Fruit fly (Drosophila melanogaster): Measurements from ENCODE around the gene CG34132.

Gene CG34132

DNA sequence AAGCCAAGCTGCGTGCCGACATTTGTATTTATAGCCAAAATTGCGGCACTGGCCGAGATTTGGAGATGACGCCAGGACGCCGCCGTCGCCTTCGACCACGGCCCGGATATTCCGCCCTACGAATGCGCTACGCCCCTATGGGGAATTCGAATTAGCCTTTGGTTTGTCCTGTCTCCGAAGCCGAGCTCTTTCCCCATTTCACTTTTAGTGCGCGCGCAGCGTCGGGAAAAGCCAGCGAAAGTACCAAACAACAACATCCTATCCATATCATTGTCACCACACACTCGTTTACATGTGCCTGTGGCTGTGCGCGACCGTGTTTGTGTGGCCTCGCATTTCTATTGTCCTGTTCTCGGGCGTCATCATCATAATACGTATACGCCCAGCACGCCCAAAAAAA lies 14.0 kb upstream of the CG34132 start, which contains the start of gene Proc:
Gene Proc (minus strand): TSS at position 101 of the 400 bp plus-strand sequence.
- no peak for TF ChIP-seq EcR (GFP tag; optimal IDR thresholded peaks at IDR 0.05)
- TF ChIP-seq psq (optimal IDR thresholded peaks at IDR 0.05): no peak
- TF ChIP-seq pan (optimal IDR thresholded peaks at IDR 0.05): no peak
- TF ChIP-seq CG8478 (optimal IDR thresholded peaks at IDR 0.05): no peak
- no peak for TF ChIP-seq usp (GFP tag; optimal IDR thresholded peaks at IDR 0.05)
- no peak for TF ChIP-seq Dll (optimal IDR thresholded peaks at IDR 0.05)

DNA sequence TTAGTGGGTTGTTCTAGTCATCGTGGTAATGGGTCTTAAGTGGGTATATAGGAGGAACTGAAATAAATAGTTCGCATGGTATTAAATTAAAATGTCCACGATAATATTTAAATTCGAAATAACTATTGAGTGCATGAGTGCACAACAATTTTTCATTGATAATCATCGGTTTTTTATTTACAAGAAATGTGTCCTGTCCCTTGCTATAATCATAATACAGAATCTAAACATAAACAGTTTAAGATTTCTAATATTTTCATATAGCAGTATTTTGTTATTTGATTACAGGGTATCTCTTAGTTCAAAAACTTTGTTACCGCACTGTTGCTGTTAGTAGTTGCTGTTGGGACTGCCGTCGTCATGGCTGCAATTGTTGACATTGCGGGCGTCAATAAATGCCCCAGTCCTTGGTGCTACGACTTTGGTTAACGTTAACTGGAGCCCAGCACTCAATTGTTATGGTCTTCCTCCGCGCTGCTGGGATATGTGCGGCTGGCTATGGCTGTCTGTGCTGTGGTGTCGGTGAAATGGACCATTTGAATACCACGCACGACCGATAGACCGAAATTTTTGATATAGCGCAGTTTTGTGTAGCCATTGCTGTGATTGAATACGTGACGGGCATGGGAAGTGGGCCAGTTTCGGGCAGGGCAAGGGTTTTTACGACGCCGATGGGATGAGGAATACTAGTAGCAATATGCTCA lies 13.3 kb upstream of the CG34132 start:
- TF ChIP-seq EcR (GFP tag; optimal IDR thresholded peaks at IDR 0.05) (no peak), usp (GFP tag; optimal IDR thresholded peaks at IDR 0.05) (no peak)

DNA sequence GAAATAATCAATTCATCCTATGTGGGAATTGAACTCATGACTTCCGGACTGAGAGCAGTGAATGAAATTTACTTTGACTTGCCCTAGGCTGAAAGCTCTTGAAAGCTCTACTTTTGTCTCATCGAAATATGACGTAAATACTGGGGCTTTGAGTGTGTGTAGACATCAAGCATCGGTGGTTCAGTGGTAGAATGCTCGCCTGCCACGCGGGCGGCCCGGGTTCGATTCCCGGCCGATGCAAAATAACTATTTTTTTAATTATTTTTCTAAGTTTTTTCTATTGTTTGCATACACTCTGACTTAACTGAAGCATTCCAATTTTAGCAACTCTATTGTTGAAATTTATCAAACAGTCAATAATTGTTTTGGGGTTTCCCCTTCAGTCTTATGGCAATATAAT lies 12.6 kb upstream of the CG34132 start:
- no peak for TF ChIP-seq EcR (GFP tag; optimal IDR thresholded peaks at IDR 0.05)
- TF ChIP-seq usp (GFP tag; optimal IDR thresholded peaks at IDR 0.05): no peak
- no peak for TF ChIP-seq pan (optimal IDR thresholded peaks at IDR 0.05)
- no peak for TF ChIP-seq Dll (optimal IDR thresholded peaks at IDR 0.05)
- TF ChIP-seq psq (optimal IDR thresholded peaks at IDR 0.05): no peak
- no peak for TF ChIP-seq CG8478 (optimal IDR thresholded peaks at IDR 0.05)

dm6 chr2L:7875676-7876075 lies 9.6 kb upstream of the CG34132 start:
- no peak for TF ChIP-seq EcR (GFP tag; optimal IDR thresholded peaks at IDR 0.05)
- TF ChIP-seq pan (optimal IDR thresholded peaks at IDR 0.05): no peak
- no peak for TF ChIP-seq usp (GFP tag; optimal IDR thresholded peaks at IDR 0.05)
- no peak for TF ChIP-seq Dll (optimal IDR thresholded peaks at IDR 0.05)
- TF ChIP-seq psq (optimal IDR thresholded peaks at IDR 0.05): no peak
- TF ChIP-seq CG8478 (optimal IDR thresholded peaks at IDR 0.05): no peak

dm6 chr2L:7876520-7877232 lies 8.6 kb upstream of the CG34132 start:
- TF ChIP-seq psq (optimal IDR thresholded peaks at IDR 0.05) (no peak), CG8478 (optimal IDR thresholded peaks at IDR 0.05) (no peak)

DNA sequence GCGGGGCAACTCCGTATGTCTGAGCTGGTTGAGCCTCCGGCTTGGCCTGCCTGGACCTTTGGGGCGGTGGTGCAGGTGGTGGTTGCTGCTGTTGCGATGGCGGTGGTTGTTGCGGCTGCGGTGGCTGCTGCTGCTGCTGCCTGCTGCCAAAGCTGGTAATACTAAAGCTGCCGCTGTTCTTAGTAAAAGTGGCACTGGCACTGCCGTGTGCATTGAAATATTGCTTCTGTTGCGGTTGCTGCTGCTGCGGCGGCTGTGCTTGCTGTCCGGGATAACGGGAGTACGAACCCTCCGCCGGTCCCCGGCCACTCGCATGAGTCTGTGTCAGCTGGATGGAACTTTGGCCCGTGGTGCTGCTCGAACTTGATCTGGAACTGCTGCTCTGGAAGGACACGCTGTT lies 6.9 kb upstream of the CG34132 start:
- no peak for TF ChIP-seq EcR (GFP tag; optimal IDR thresholded peaks at IDR 0.05)
- no peak for TF ChIP-seq pan (optimal IDR thresholded peaks at IDR 0.05)
- TF ChIP-seq CG8478 (optimal IDR thresholded peaks at IDR 0.05): no peak
- no peak for TF ChIP-seq usp (GFP tag; optimal IDR thresholded peaks at IDR 0.05)
- no peak for TF ChIP-seq psq (optimal IDR thresholded peaks at IDR 0.05)
- TF ChIP-seq Dll (optimal IDR thresholded peaks at IDR 0.05): no peak

- TF ChIP-seq usp (GFP tag; optimal IDR thresholded peaks at IDR 0.05): no peak
- no peak for TF ChIP-seq CG8478 (optimal IDR thresholded peaks at IDR 0.05)
- no peak for TF ChIP-seq Dll (optimal IDR thresholded peaks at IDR 0.05)
- TF ChIP-seq EcR (GFP tag; optimal IDR thresholded peaks at IDR 0.05): no peak
- no peak for TF ChIP-seq pan (optimal IDR thresholded peaks at IDR 0.05)
- TF ChIP-seq psq (optimal IDR thresholded peaks at IDR 0.05): no peak
These were observed 5.9 kb upstream of the CG34132 start, which contains the start of gene spz3 for dm6 chr2L:7879292-7879894. Gene spz3, minus strand, starts transcription at chr2L:7879552.

- TF ChIP-seq CG8478 (optimal IDR thresholded peaks at IDR 0.05) (no peak), pan (optimal IDR thresholded peaks at IDR 0.05) (no peak), usp (GFP tag; optimal IDR thresholded peaks at IDR 0.05) (no peak)
These were observed 4.8 kb upstream of the CG34132 start for dm6 chr2L:7880458-7880857.

DNA sequence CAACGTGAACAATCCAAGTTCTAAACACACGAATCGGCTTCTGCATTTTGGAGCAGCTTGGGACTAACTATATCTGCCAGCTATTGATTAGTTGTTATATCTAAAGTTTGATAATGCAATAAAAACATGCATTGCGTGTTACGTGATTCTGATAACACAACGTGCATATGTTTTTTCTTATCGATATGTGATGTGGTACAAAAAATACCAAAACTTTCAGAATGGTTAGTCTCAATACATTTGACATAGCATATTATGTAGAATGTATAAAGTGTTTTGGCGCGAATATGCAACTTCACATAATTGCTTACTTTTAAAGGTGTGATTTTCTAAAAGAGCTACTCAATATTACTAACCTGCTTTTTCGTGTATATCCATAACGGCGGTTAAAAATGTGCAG lies 649 bp downstream of the CG34132 start:
- TF ChIP-seq psq (optimal IDR thresholded peaks at IDR 0.05) (no peak), Dll (optimal IDR thresholded peaks at IDR 0.05) (no peak)

DNA sequence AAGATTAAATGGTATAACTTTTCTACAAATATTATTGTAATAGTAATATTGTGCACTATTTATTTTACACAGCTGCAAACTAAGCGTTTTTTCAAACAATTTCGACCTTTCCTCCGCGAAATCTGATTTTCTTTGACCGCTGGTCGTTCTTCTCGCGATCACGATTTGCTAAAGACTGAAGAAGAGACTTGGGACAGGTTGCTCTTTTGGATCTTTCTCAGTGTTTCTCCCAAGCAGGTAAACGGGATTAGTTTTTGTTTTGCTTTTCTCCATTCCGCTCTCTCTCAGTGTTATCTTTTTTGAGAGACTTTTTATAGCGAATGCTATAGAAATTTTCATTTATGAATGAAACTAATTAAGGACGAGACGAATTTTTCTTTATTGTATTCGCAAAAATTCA lies 2.0 kb downstream of the CG34132 start, which contains the start of gene CG7102:
Gene CG7102 (minus strand): TSS at position 181 of the 400 bp plus-strand sequence.
- no peak for TF ChIP-seq usp (GFP tag; optimal IDR thresholded peaks at IDR 0.05)
- no peak for TF ChIP-seq EcR (GFP tag; optimal IDR thresholded peaks at IDR 0.05)
- no peak for TF ChIP-seq psq (optimal IDR thresholded peaks at IDR 0.05)
- TF ChIP-seq Dll (optimal IDR thresholded peaks at IDR 0.05): no peak
- no peak for TF ChIP-seq pan (optimal IDR thresholded peaks at IDR 0.05)
- TF ChIP-seq CG8478 (optimal IDR thresholded peaks at IDR 0.05): no peak

dm6 chr2L:7889029-7889428 lies 3.7 kb downstream of the CG34132 start, which contains the start of gene Spn28Da:
Gene Spn28Da, minus strand, starts transcription at chr2L:7889129.
- TF ChIP-seq psq (optimal IDR thresholded peaks at IDR 0.05): no peak
- TF ChIP-seq usp (GFP tag; optimal IDR thresholded peaks at IDR 0.05): no peak
- no peak for TF ChIP-seq CG8478 (optimal IDR thresholded peaks at IDR 0.05)
- no peak for TF ChIP-seq Dll (optimal IDR thresholded peaks at IDR 0.05)
- TF ChIP-seq EcR (GFP tag; optimal IDR thresholded peaks at IDR 0.05): no peak
- TF ChIP-seq pan (optimal IDR thresholded peaks at IDR 0.05): no peak

dm6 chr2L:7890654-7891114 lies 5.4 kb downstream of the CG34132 start, which contains the start of gene Spn28Db:
Gene Spn28Db, minus strand, starts transcription at chr2L:7890704.
- no peak for TF ChIP-seq psq (optimal IDR thresholded peaks at IDR 0.05)
- TF ChIP-seq Dll (optimal IDR thresholded peaks at IDR 0.05): no peak
- TF ChIP-seq pan (optimal IDR thresholded peaks at IDR 0.05): no peak
- TF ChIP-seq EcR (GFP tag; optimal IDR thresholded peaks at IDR 0.05): no peak
- no peak for TF ChIP-seq CG8478 (optimal IDR thresholded peaks at IDR 0.05)
- TF ChIP-seq usp (GFP tag; optimal IDR thresholded peaks at IDR 0.05): no peak
